Worm (Caenorhabditis elegans): ENCODE measurements around the gene fbxa-164.
"Not testable (repeated sequence)": the region's sequence is repeated elsewhere in the genome, so short reads cannot be mapped to it uniquely, and the experiment has no call there.

fbxa-164 gene

DNA sequence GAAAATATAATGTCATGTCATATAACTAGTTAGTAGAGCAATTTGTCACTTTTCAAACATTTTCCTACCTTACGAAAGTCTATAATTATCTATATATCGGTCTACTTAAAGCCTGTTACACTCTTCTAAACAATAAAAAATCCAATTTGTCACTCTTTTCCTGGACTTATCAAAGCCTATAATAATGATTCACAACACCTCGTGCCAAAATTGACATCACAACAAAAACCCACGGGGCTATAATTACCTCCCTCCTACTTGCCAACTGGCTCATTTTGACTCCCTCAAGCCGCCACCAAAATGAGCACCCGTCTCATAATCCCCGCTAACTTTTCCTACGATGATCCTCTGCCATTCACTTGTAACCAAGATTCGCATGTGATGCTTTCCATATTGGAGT lies 22.5 kb upstream of the fbxa-164 start, which contains the start of gene srg-20:
srg-20 (plus strand) TSS at position 301 of the 400 bp plus-strand sequence.
- not testable (repeated sequence) for TF ChIP-seq egl-27 (tag; optimal IDR thresholded peaks at IDR 0.05); madf-5 (GFP tag; IDR thresholded peaks at IDR 0.05); hif-1 (tag; optimal IDR thresholded peaks at IDR 0.05)

DNA sequence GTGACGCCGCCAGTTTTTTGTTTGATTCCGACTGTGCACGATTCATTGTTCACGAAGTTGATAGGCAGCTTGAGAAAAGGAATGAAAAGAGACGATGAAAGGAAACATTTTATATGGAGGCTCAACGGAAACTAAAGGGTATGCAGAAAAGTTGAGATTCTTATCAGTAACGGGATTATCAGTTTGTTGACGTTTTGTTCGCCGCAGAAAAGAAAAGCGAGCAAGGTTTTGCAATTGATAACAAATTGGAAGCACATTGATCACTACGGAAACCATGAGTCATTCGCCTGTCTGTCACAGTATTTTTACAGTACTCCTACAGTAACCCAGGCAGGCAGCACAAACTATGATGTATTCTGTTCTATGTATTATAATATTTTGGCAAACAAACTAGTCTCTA lies 22.1 kb upstream of the fbxa-164 start:
- TF ChIP-seq aha-1 (tag) (peak; percentile 46), dmd-6 (GFP tag; IDR thresholded peaks at IDR 0.05) (peak; percentile 52; the same call in 1 of the 2 replicates), nhr-28 (tag; optimal IDR thresholded peaks at IDR 0.05) (peak; percentile 4), mxl-2 (GFP tag; conservative IDR thresholded peaks at IDR 0.05) (no peak)

DNA sequence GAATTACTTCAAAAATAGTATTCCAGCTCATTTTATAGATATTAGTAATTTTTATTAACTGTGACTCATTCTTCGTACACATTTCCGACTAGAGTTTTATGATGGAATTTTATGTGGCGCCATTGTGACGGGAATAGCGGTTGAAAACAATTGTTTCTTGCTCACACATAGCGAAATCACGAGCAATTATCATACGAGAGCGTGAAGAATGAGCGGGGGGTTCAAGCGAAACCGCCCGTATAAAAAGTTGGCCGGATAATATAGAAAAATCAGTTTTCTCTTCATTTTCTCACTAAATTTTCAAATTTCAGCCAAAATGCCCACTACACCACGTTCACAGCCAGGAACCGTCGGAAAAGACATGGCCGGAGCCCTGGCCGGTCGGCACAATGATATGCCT lies 19.6 kb upstream of the fbxa-164 start, which contains the start of gene C08E3.1:
C08E3.1 (plus strand) TSS at position 301 of the 400 bp plus-strand sequence.
- TF ChIP-seq ZK546.5 (tag; optimal IDR thresholded peaks at IDR 0.05); mes-2 (tag; optimal IDR thresholded peaks at IDR 0.05; ENCODE audit: poor library complexity, severe bottlenecking); php-3 (GFP tag; IDR thresholded peaks at IDR 0.05): not testable (repeated sequence)

DNA sequence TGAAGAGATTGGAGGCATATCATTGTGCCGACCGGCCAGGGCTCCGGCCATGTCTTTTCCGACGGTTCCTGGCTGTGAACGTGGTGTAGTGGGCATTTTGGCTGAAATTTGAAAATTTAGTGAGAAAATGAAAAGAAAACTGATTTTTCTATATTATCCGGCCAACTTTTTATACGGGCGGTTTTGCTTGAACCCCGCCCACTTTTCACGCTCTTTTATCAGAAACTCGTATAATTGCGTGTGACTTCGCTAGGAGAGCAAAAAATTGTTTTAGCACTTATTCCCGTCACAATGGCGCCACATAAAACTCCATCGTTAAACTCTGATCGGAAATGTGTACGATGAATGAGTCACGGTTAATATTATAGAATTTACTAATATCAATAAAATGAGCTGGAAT lies 18.3 kb upstream of the fbxa-164 start, which contains the start of gene C08E3.13:
C08E3.13 (minus strand) TSS at position 101 of the 400 bp plus-strand sequence.
- TF ChIP-seq duxl-1 (tag; optimal IDR thresholded peaks at IDR 0.05; ENCODE audit: poor library complexity); ama-1 (optimal IDR thresholded peaks at IDR 0.05); unc-39 (tag; optimal IDR thresholded peaks at IDR 0.05): not testable (repeated sequence)

DNA sequence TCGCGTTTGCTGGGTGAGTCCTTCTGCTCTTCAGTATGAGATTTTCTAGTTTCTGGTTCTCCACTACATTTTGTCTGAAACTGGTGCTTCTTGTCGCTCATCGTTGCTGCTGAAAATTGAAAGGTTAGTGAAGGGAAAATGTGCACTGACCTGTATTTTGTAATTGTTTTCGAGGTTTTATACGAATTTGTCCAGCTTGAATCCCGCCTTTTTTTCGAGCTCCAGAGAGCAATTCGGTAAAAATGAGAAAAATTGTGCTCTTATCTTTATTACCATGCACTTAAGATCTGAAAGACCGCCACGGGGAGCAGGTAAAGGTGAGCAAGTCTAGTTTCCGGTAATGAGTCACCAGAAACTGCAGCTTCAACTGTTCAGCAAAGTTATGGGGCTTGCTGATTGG lies 13.9 kb upstream of the fbxa-164 start, which contains the start of gene C08E3.15:
C08E3.15 (minus strand) TSS at position 101 of the 400 bp plus-strand sequence.
- TF ChIP-seq lin-38 (GFP tag; IDR thresholded peaks at IDR 0.05); lin-13 (GFP tag; optimal IDR thresholded peaks at IDR 0.05); lin-29 (GFP tag; IDR thresholded peaks at IDR 0.05): not testable (repeated sequence)

DNA sequence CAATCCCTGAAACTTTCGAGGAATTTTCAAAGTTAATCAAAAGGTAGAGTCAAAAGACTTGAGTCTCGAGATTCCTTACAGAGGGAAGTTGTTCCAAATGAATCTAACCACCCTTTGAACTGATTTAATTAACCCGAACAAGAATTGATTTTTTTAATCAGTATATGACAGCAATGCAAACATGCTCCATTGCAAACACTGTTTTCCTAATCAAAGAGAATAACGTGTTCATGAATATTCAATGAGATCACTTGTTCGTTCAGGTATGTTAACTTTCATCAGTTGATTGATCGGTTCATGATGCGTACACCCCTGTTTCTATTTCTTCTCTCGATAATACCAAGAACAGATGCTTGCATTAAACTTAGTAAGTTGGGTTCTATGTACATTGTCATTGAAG lies 11.8 kb upstream of the fbxa-164 start, which contains the start of gene C08E3.14:
C08E3.14 (plus strand) TSS at position 301 of the 400 bp plus-strand sequence.
- TF ChIP-seq daf-12 (tag; optimal IDR thresholded peaks at IDR 0.05): no peak

DNA sequence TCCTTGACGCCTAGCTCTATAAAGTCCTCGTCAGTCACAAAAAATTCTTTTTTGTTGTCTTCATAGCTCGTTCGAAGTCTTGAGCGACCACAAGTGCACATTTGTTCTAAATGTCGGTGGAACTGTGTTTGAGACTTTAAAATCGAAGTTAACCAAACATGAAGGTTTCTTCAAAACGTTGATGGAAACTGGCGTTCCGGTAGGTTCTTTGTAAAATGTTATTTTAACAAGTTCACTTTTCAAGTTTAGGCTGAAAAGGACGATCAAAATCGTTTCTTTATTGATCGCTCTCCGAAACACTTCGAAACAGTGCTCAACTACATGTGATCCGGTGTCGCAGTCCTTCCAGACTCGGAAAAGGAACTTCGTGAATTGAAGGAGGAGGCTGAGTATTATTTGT lies 10.7 kb upstream of the fbxa-164 start, which contains the start of gene fbxa-160:
fbxa-160 (minus strand) TSS at position 101 of the 400 bp plus-strand sequence.
- TF ChIP-seq arid-1 (GFP tag; conservative IDR thresholded peaks at IDR 0.05): no peak

DNA sequence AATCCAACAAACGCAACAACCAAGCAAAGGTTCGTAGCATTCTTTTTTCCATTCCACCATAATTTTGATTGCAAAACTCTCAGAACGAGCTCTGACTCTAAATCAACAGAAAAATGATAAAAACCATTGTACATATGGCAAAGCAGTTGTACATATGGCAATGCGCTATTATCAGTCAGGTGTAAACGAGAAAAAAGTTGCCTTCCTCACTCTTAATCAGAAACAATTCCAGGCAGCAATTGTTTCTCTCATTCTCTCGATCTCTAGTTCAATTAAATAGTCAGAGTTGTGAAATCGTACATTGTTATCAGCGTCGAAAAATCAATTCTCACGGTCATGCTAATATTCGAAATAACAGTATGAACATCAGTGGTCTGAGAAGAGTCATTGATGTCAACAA lies 7.9 kb upstream of the fbxa-164 start:
- TF ChIP-seq cey-2 (tag; optimal IDR thresholded peaks at IDR 0.05; ENCODE audit: borderline replicate concordance, insufficient read depth): no peak
- TF ChIP-seq tra-1 (GFP tag; IDR thresholded peaks at IDR 0.05): no peak
- TF ChIP-seq hif-1 (tag; optimal IDR thresholded peaks at IDR 0.05): no peak
- peak in 1 of 2 experiments; percentile 71 for TF ChIP-seq unc-62 (GFP tag; optimal IDR thresholded peaks at IDR 0.05 in 1 of 2)
- TF ChIP-seq unc-62 (tag; optimal IDR thresholded peaks at IDR 0.05): no peak
- TF ChIP-seq nhr-28 (tag; optimal IDR thresholded peaks at IDR 0.05): peak; percentile 45
- TF ChIP-seq mxl-3 (GFP tag; optimal IDR thresholded peaks at IDR 0.05): peak; percentile 15
- TF ChIP-seq pqm-1 (tag; optimal IDR thresholded peaks at IDR 0.05): peak; percentile 95
- TF ChIP-seq ces-1 (GFP tag; optimal IDR thresholded peaks at IDR 0.05): no peak
- no peak for TF ChIP-seq dmd-9 (GFP tag; IDR thresholded peaks at IDR 0.05)
- TF ChIP-seq nhr-42 (GFP tag; IDR thresholded peaks at IDR 0.05): no peak
- TF ChIP-seq nhr-10 (tag; optimal IDR thresholded peaks at IDR 0.05): no peak
